Worm (Caenorhabditis elegans): ENCODE data around the gene F09G2.1.

F09G2.1 gene

ce11 chrV:7194818-7195217 lies 5.2 kb upstream of the F09G2.1 start:
- no peak for TF ChIP-seq madf-10 (tag; optimal IDR thresholded peaks at IDR 0.05)
- no peak for TF ChIP-seq sptf-2 (GFP tag; optimal IDR thresholded peaks at IDR 0.05)
- TF ChIP-seq ccch-3 (GFP tag; optimal IDR thresholded peaks at IDR 0.05): no peak
- no peak for TF ChIP-seq hmg-1.2 (GFP tag; IDR thresholded peaks at IDR 0.05)
- TF ChIP-seq B0336.3 (GFP tag; IDR thresholded peaks at IDR 0.05): no peak
- TF ChIP-seq gei-17 (GFP tag; optimal IDR thresholded peaks at IDR 0.05): no peak
- TF ChIP-seq rec-8 (tag; optimal IDR thresholded peaks at IDR 0.05): no peak
- TF ChIP-seq F37B4.10 (GFP tag; IDR thresholded peaks at IDR 0.05): no peak
- 0 out of 2 replicates have a peak, but pooled peaks have one; percentile 22 for TF ChIP-seq egrh-3 (GFP tag; IDR thresholded peaks at IDR 0.05)
- no peak for TF ChIP-seq K12H6.12 (tag; optimal IDR thresholded peaks at IDR 0.05)
- TF ChIP-seq somi-1 (GFP tag; optimal IDR thresholded peaks at IDR 0.05): no peak
- TF ChIP-seq F57C9.4 (tag; optimal IDR thresholded peaks at IDR 0.05): no peak
- TF ChIP-seq akir-1 (GFP tag; optimal IDR thresholded peaks at IDR 0.05): no peak
- peak; percentile 66; the same call in 1 of the 2 replicates for TF ChIP-seq zfh-2 (GFP tag; conservative IDR thresholded peaks at IDR 0.05)
- no peak for TF ChIP-seq Y53G8AR.9 (GFP tag; conservative IDR thresholded peaks at IDR 0.05)
- no peak for TF ChIP-seq dpff-1 (tag; optimal IDR thresholded peaks at IDR 0.05)
- TF ChIP-seq athp-1 (tag; optimal IDR thresholded peaks at IDR 0.05): no peak
- 0 out of 2 replicates have a peak, but pooled peaks have one; percentile 11 for TF ChIP-seq pbrm-1 (GFP tag; IDR thresholded peaks at IDR 0.05)

DNA sequence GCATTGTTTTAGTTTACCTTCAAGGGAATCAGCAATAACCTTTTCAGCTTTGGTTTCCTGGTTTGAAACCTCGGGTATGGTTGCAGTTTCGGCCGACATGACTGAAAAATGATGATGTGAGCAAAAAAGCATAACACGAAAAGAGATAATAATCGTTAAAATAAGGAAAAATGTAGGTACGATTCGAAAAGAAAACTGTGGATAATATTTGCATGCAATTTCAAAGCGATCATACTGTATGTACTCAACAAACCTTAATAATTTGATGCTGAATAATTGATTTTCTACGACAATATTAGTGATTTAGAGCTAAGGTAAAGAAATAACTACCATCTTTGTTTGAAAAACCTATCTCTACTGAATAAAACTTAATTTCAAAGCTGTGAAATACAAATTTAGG lies 4.0 kb upstream of the F09G2.1 start, which contains the start of gene attf-2:
Gene attf-2, minus strand, starts transcription at position 101 of the 400 bp plus-strand sequence.
- no peak for TF ChIP-seq F23B12.7 (tag; optimal IDR thresholded peaks at IDR 0.05; ENCODE audit: insufficient read depth)
- no peak for TF ChIP-seq sptf-2 (GFP tag; optimal IDR thresholded peaks at IDR 0.05)
- TF ChIP-seq madf-3 (GFP tag; IDR thresholded peaks at IDR 0.05): 0 out of 2 replicates have a peak, but pooled peaks have one; percentile 22
- TF ChIP-seq efl-1 (GFP tag; optimal IDR thresholded peaks at IDR 0.05): no peak
- TF ChIP-seq ztf-3 (GFP tag; optimal IDR thresholded peaks at IDR 0.05): no peak

- TF ChIP-seq die-1 (tag; optimal IDR thresholded peaks at IDR 0.05) (no peak), lsl-1 (GFP tag; optimal IDR thresholded peaks at IDR 0.05) (peak; percentile 80), Y53F4B.3 (GFP tag; IDR thresholded peaks at IDR 0.05) (0 out of 2 replicates have a peak, but pooled peaks have one; percentile 10), gei-17 (GFP tag; optimal IDR thresholded peaks at IDR 0.05) (peak; percentile 42), snpc-1.1 (tag; optimal IDR thresholded peaks at IDR 0.05; ENCODE audit: insufficient read depth) (peak; percentile 56), hlh-12 (tag; optimal IDR thresholded peaks at IDR 0.05) (no peak), madf-3 (GFP tag; IDR thresholded peaks at IDR 0.05) (peak; percentile 100), cebp-2 (GFP tag; IDR thresholded peaks at IDR 0.05) (no peak), rec-8 (tag; optimal IDR thresholded peaks at IDR 0.05) (no peak), tbx-9 (tag; optimal IDR thresholded peaks at IDR 0.05; ENCODE audit: borderline replicate concordance) (no peak), nfyb-1 (GFP tag; IDR thresholded peaks at IDR 0.05) (peak; percentile 92), T26A5.8 (tag; optimal IDR thresholded peaks at IDR 0.05) (no peak), rcor-1 (GFP tag; IDR thresholded peaks at IDR 0.05) (peak; percentile 93), F33H1.4 (GFP tag; IDR thresholded peaks at IDR 0.05) (peak; percentile 79), repo-1 (tag; optimal IDR thresholded peaks at IDR 0.05) (no peak), lin-26 (GFP tag; IDR thresholded peaks at IDR 0.05) (no peak), ceh-58 (GFP tag; IDR thresholded peaks at IDR 0.05) (no peak), nhr-179 (tag; optimal IDR thresholded peaks at IDR 0.05) (no peak), let-526 (GFP tag; IDR thresholded peaks at IDR 0.05) (peak; percentile 56; the same call in 1 of the 2 replicates), mes-4 (tag; optimal IDR thresholded peaks at IDR 0.05) (no peak), aptf-2 (GFP tag; conservative IDR thresholded peaks at IDR 0.05) (no peak), egl-44 (GFP tag; IDR thresholded peaks at IDR 0.05) (peak; percentile 52; the same call in 1 of the 2 replicates), ztf-3 (GFP tag; optimal IDR thresholded peaks at IDR 0.05) (no peak), Y95B8A.8 (GFP tag; IDR thresholded peaks at IDR 0.05) (peak; percentile 84), madf-10 (tag; optimal IDR thresholded peaks at IDR 0.05) (peak; percentile 78), hmg-20 (GFP tag; IDR thresholded peaks at IDR 0.05) (0 out of 2 replicates have a peak, but pooled peaks have one; percentile 48), zim-3 (tag; optimal IDR thresholded peaks at IDR 0.05) (no peak), let-607 (tag; optimal IDR thresholded peaks at IDR 0.05) (peak; percentile 2 to 69)
Measured at ce11 chrV:7196498-7196966, 3.5 kb upstream of the F09G2.1 start, which contains the start of gene F09G2.2. TSS of gene F09G2.2 (plus strand) at chrV:7196916.
